Fruit fly (Drosophila melanogaster) whole organism, embryonic: ENCODE data around the gene CG17376.

Experiments used
- Ada2b ChIP-seq: fragments of 200-800 bp; sonication (Bioruptor generic); IDR thresholded peaks from 2 replicates; pipeline ENCODE4 v1.3.6; 2022; ENCODE audit warnings: missing biosample characterization, missing genetic modification characterization
- CG14667 ChIP-seq: fragments of 200-800 bp; sonication (Bioruptor generic); IDR thresholded peaks from 2 replicates; pipeline ENCODE4 v1.3.6; 2022; ENCODE audit warnings: missing biosample characterization, missing genetic modification characterization

DNA sequence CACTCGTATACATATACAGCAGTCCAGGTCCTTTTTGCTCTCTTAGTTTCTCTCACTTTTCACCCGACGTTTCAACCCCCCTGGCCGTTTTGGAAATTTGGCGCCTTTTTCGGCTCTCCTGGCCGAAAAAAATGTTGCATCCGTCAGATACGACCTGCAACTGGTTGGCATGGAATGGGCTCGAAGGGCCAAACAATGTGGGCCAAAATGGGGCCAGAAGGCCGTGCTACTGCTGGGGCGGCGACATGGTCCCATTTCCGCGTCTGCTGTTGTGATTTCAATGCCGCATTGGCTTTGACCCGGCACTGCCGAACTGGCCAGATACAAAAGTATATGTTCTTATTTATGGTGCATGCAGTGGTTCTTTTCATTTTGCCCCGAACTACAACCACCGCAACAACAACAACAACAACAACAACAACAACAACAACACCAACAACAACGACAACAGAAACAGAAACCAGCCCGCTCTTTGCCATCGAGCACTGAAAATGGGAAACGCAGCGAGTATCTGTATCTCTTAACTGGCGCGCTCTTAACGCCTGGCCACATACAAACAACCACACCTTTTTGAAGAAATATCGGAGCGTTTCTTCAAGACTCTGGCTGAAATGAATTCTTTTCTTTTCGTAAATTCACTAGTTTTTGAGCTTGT is 6.8 kb downstream of the CG17376 start:
- TF ChIP-seq Ada2b (GFP tag; lab: Robert Waterston, UW), result no peak
- TF ChIP-seq CG14667, result no peak
